Worm (Caenorhabditis elegans): Measurements from ENCODE around the gene col-37.

col-37 gene

ce11 chrV:12162906-12163305 lies 4.6 kb downstream of the col-37 start, which contains the start of gene srj-4 (continued):
- TF ChIP-seq F55B11.4 (tag; optimal IDR thresholded peaks at IDR 0.05; ENCODE audit: borderline replicate concordance, insufficient read depth), result no peak
- no peak for TF ChIP-seq cebp-2 (GFP tag; IDR thresholded peaks at IDR 0.05)
- no peak for TF ChIP-seq ccch-3 (GFP tag; optimal IDR thresholded peaks at IDR 0.05)
- no peak for TF ChIP-seq ztf-25 (GFP tag; IDR thresholded peaks at IDR 0.05)
- no peak for TF ChIP-seq lsy-27 (tag; optimal IDR thresholded peaks at IDR 0.05; ENCODE audit: borderline replicate concordance, insufficient read depth)
- TF ChIP-seq hmg-20 (GFP tag; IDR thresholded peaks at IDR 0.05), result no peak

DNA sequence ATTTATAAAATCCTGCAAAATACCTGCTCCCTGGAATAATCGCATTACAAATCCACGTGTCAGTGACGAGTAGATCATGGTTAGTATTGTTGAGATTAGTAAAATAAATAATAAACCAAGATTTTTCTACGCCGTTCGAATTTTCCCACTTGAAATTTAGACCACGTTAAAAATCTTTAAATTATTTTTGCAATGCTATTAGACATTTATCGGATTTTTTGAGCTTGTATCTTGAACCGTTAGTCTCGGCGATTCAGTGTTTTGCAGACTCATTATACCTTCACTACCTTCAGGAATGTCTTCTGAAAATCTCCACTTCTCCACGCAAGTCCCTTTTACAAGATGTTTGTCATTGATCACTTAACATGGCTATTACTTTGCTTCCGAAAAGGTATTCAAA lies 5.3 kb downstream of the col-37 start, which contains the start of gene C27A7.5:
Gene C27A7.5, minus strand, starts transcription at position 101 of the 400 bp plus-strand sequence.
- TF ChIP-seq Y79H2A.3 (GFP tag; conservative IDR thresholded peaks at IDR 0.05) (no peak), hmg-20 (GFP tag; IDR thresholded peaks at IDR 0.05) (no peak), efl-1 (GFP tag; optimal IDR thresholded peaks at IDR 0.05) (no peak), F52B5.7 (tag; optimal IDR thresholded peaks at IDR 0.05) (no peak)

DNA sequence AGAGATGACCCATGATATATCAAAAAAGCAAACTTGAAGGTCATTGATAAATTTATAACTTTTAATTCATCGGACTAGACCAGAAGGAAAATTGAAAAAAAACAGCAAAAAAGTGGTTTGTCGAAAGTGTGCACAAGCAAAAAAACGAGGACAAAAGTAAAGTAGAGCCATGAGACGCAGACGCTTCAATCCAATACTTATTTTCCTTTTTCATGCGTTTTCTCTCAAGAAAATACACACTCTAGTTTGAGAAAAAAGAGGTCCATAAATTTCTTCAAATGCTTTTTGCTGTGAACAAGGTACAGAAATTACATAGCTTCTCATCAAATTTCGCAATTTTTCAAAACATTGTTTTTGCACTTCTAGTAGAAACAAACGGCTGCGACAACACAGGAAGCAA lies 6.4 kb downstream of the col-37 start:
- TF ChIP-seq lin-35 (GFP tag; optimal IDR thresholded peaks at IDR 0.05) (no peak), ztf-18 (tag; optimal IDR thresholded peaks at IDR 0.05) (no peak), lin-40 (tag; optimal IDR thresholded peaks at IDR 0.05) (no peak), madf-6 (GFP tag; IDR thresholded peaks at IDR 0.05) (no peak), somi-1 (GFP tag; optimal IDR thresholded peaks at IDR 0.05) (no peak), repo-1 (tag; optimal IDR thresholded peaks at IDR 0.05) (no peak), snpc-4 (GFP tag; optimal IDR thresholded peaks at IDR 0.05) (no peak), snpc-4 (tag; optimal IDR thresholded peaks at IDR 0.05) (no peak), T07F8.4 (tag; optimal IDR thresholded peaks at IDR 0.05) (no peak), unc-62 (GFP tag; optimal IDR thresholded peaks at IDR 0.05) (no peak), hlh-12 (tag; optimal IDR thresholded peaks at IDR 0.05) (no peak), tlf-1 (GFP tag; optimal IDR thresholded peaks at IDR 0.05) (no peak), snpc-3.4 (tag; optimal IDR thresholded peaks at IDR 0.05) (no peak), K12H6.12 (tag; optimal IDR thresholded peaks at IDR 0.05) (no peak), lin-26 (GFP tag; IDR thresholded peaks at IDR 0.05) (no peak), ekl-4 (GFP tag; IDR thresholded peaks at IDR 0.05) (no peak), nhr-90 (tag; optimal IDR thresholded peaks at IDR 0.05) (no peak), rec-8 (tag; optimal IDR thresholded peaks at IDR 0.05) (no peak), lsy-27 (tag; optimal IDR thresholded peaks at IDR 0.05; ENCODE audit: borderline replicate concordance, insufficient read depth) (no peak)

ce11 chrV:12159975-12160374 lies 7.6 kb downstream of the col-37 start:
- TF ChIP-seq hlh-12 (tag; optimal IDR thresholded peaks at IDR 0.05) (no peak), F57A8.1 (GFP tag; optimal IDR thresholded peaks at IDR 0.05) (no peak), athp-1 (tag; optimal IDR thresholded peaks at IDR 0.05) (no peak), B0019.2 (GFP tag; conservative IDR thresholded peaks at IDR 0.05) (no peak), ztf-25 (GFP tag; IDR thresholded peaks at IDR 0.05) (no peak), snpc-3.4 (tag; optimal IDR thresholded peaks at IDR 0.05) (no peak)

ce11 chrV:12158377-12158776 lies 9.2 kb downstream of the col-37 start:
- TF ChIP-seq egrh-3 (GFP tag; IDR thresholded peaks at IDR 0.05) (0 out of 2 replicates have a peak, but pooled peaks have one; percentile 21), unc-62 (GFP tag; optimal IDR thresholded peaks at IDR 0.05) (no peak), F10E7.11 (tag; optimal IDR thresholded peaks at IDR 0.05) (no peak), ztf-6 (GFP tag; IDR thresholded peaks at IDR 0.05) (0 out of 2 replicates have a peak, but pooled peaks have one; percentile 19), nfyb-1 (GFP tag; IDR thresholded peaks at IDR 0.05) (no peak), Y67H2A.10 (GFP tag; conservative IDR thresholded peaks at IDR 0.05) (no peak)

All from whole organism, young adult.